Worm (Caenorhabditis elegans): ENCODE results near the gene gpa-13.

The gpa-13 gene

ce11 chrV:12727104-12727637 is 27.6 kb downstream of the gpa-13 start, which contains the start of gene R11D1.13:
TSS of gene R11D1.13 (plus strand) at chrV:12727154.
- no peak for TF ChIP-seq sea-1 (GFP tag; conservative IDR thresholded peaks at IDR 0.05)
- TF ChIP-seq aly-1 (tag; optimal IDR thresholded peaks at IDR 0.05): no peak
- TF ChIP-seq ceh-36 (tag; optimal IDR thresholded peaks at IDR 0.05): no peak
- no peak for TF ChIP-seq tbx-37 (GFP tag; conservative IDR thresholded peaks at IDR 0.05)
- TF ChIP-seq hmg-4 (GFP tag; optimal IDR thresholded peaks at IDR 0.05): no peak
- TF ChIP-seq ceh-13 (GFP tag; optimal IDR thresholded peaks at IDR 0.05): no peak
- no peak for TF ChIP-seq hnd-1 (tag; optimal IDR thresholded peaks at IDR 0.05)
- TF ChIP-seq scrt-1 (GFP tag; IDR thresholded peaks at IDR 0.05): no peak
- no peak for TF ChIP-seq flt-1 (GFP tag; IDR thresholded peaks at IDR 0.05)

- TF ChIP-seq aly-1 (tag; optimal IDR thresholded peaks at IDR 0.05) (no peak), pes-1 (GFP tag; IDR thresholded peaks at IDR 0.05) (no peak), ceh-13 (GFP tag; optimal IDR thresholded peaks at IDR 0.05) (no peak), flt-1 (GFP tag; IDR thresholded peaks at IDR 0.05) (no peak), hnd-1 (tag; optimal IDR thresholded peaks at IDR 0.05) (no peak), scrt-1 (GFP tag; IDR thresholded peaks at IDR 0.05) (no peak), ama-1 (optimal IDR thresholded peaks at IDR 0.05) (no peak), ceh-36 (tag; optimal IDR thresholded peaks at IDR 0.05) (no peak), ets-7 (tag; optimal IDR thresholded peaks at IDR 0.05) (no peak), tra-4 (tag; optimal IDR thresholded peaks at IDR 0.05) (no peak), B0310.2 (tag; optimal IDR thresholded peaks at IDR 0.05) (no peak), tbx-11 (GFP tag; IDR thresholded peaks at IDR 0.05) (no peak)
Observed at ce11 chrV:12725893-12726292, 28.8 kb downstream of the gpa-13 start, which contains the start of gene R11D1.12. TSS of gene R11D1.12 (minus strand) at chrV:12725993.

ce11 chrV:12719713-12720112 is 35.0 kb downstream of the gpa-13 start, which contains the start of gene R11D1.7:
TSS of gene R11D1.7 (plus strand) at chrV:12720013.
- TF ChIP-seq tbx-11 (GFP tag; IDR thresholded peaks at IDR 0.05) (no peak), pes-1 (GFP tag; IDR thresholded peaks at IDR 0.05) (no peak), hmbx-1 (tag; optimal IDR thresholded peaks at IDR 0.05) (no peak), B0310.2 (tag; optimal IDR thresholded peaks at IDR 0.05) (no peak), tbx-37 (GFP tag; conservative IDR thresholded peaks at IDR 0.05) (no peak), hmg-4 (GFP tag; optimal IDR thresholded peaks at IDR 0.05) (no peak)

- no peak for TF ChIP-seq hnd-1 (tag; optimal IDR thresholded peaks at IDR 0.05)
- no peak for TF ChIP-seq ceh-13 (GFP tag; optimal IDR thresholded peaks at IDR 0.05)
- TF ChIP-seq tra-4 (tag; optimal IDR thresholded peaks at IDR 0.05): no peak
- TF ChIP-seq ets-7 (tag; optimal IDR thresholded peaks at IDR 0.05): no peak
- no peak for TF ChIP-seq sea-1 (GFP tag; conservative IDR thresholded peaks at IDR 0.05)
- TF ChIP-seq tbx-11 (GFP tag; IDR thresholded peaks at IDR 0.05): no peak
- no peak for TF ChIP-seq pes-1 (GFP tag; IDR thresholded peaks at IDR 0.05)
- no peak for TF ChIP-seq aly-1 (tag; optimal IDR thresholded peaks at IDR 0.05)
- no peak for TF ChIP-seq flt-1 (GFP tag; IDR thresholded peaks at IDR 0.05)
- no peak for TF ChIP-seq hmg-4 (GFP tag; optimal IDR thresholded peaks at IDR 0.05)
- TF ChIP-seq hmbx-1 (tag; optimal IDR thresholded peaks at IDR 0.05): no peak
- TF ChIP-seq tbx-37 (GFP tag; conservative IDR thresholded peaks at IDR 0.05): no peak
- no peak for TF ChIP-seq ceh-36 (tag; optimal IDR thresholded peaks at IDR 0.05)
- TF ChIP-seq B0310.2 (tag; optimal IDR thresholded peaks at IDR 0.05): no peak
Observed at ce11 chrV:12718622-12719021, 36.1 kb downstream of the gpa-13 start, which contains the start of gene str-181. TSS of gene str-181 (minus strand) at chrV:12718722.

ce11 chrV:12716447-12716846 is 38.3 kb downstream of the gpa-13 start, which contains the start of gene str-178:
TSS of gene str-178 (minus strand) at chrV:12716547.
- TF ChIP-seq ceh-13 (GFP tag; optimal IDR thresholded peaks at IDR 0.05) (no peak), tbx-11 (GFP tag; IDR thresholded peaks at IDR 0.05) (no peak), F13C5.2 (tag; optimal IDR thresholded peaks at IDR 0.05) (no peak), hmbx-1 (tag; optimal IDR thresholded peaks at IDR 0.05) (no peak), ets-7 (tag; optimal IDR thresholded peaks at IDR 0.05) (no peak), ceh-36 (tag; optimal IDR thresholded peaks at IDR 0.05) (no peak), aly-1 (tag; optimal IDR thresholded peaks at IDR 0.05) (no peak), pes-1 (GFP tag; IDR thresholded peaks at IDR 0.05) (no peak), sea-1 (GFP tag; conservative IDR thresholded peaks at IDR 0.05) (no peak), tbx-37 (GFP tag; conservative IDR thresholded peaks at IDR 0.05) (no peak), flt-1 (GFP tag; IDR thresholded peaks at IDR 0.05) (no peak), ama-1 (optimal IDR thresholded peaks at IDR 0.05) (no peak)

ce11 chrV:12714120-12714519 is 40.6 kb downstream of the gpa-13 start, which contains the start of gene R11D1.4:
TSS of gene R11D1.4 (minus strand) at chrV:12714220.
- no peak for TF ChIP-seq ama-1 (optimal IDR thresholded peaks at IDR 0.05)

- TF ChIP-seq hnd-1 (tag; optimal IDR thresholded peaks at IDR 0.05) (no peak), ceh-13 (GFP tag; optimal IDR thresholded peaks at IDR 0.05) (no peak), ets-7 (tag; optimal IDR thresholded peaks at IDR 0.05) (no peak), hmbx-1 (tag; optimal IDR thresholded peaks at IDR 0.05) (no peak), hmg-4 (GFP tag; optimal IDR thresholded peaks at IDR 0.05) (no peak), sea-1 (GFP tag; conservative IDR thresholded peaks at IDR 0.05) (no peak), scrt-1 (GFP tag; IDR thresholded peaks at IDR 0.05) (no peak), B0310.2 (tag; optimal IDR thresholded peaks at IDR 0.05) (no peak), tra-4 (tag; optimal IDR thresholded peaks at IDR 0.05) (no peak), pes-1 (GFP tag; IDR thresholded peaks at IDR 0.05) (no peak), tbx-37 (GFP tag; conservative IDR thresholded peaks at IDR 0.05) (no peak), aly-1 (tag; optimal IDR thresholded peaks at IDR 0.05) (no peak)
Observed at ce11 chrV:12711999-12712398, 42.7 kb downstream of the gpa-13 start, which contains the start of gene R11D1.3. TSS of gene R11D1.3 (minus strand) at chrV:12712099.

- TF ChIP-seq ets-7 (tag; optimal IDR thresholded peaks at IDR 0.05) (no peak), F13C5.2 (tag; optimal IDR thresholded peaks at IDR 0.05) (no peak), hnd-1 (tag; optimal IDR thresholded peaks at IDR 0.05) (no peak), ceh-36 (tag; optimal IDR thresholded peaks at IDR 0.05) (no peak), ama-1 (optimal IDR thresholded peaks at IDR 0.05) (no peak), aly-1 (tag; optimal IDR thresholded peaks at IDR 0.05) (no peak), hmg-4 (GFP tag; optimal IDR thresholded peaks at IDR 0.05) (no peak), flt-1 (GFP tag; IDR thresholded peaks at IDR 0.05) (no peak), sea-1 (GFP tag; conservative IDR thresholded peaks at IDR 0.05) (no peak), tra-4 (tag; optimal IDR thresholded peaks at IDR 0.05) (no peak)
Observed at ce11 chrV:12708305-12708704, 46.4 kb downstream of the gpa-13 start, which contains the start of gene R11D1.2. TSS of gene R11D1.2 (plus strand) at chrV:12708605.
